Fruit fly (Drosophila melanogaster): ENCODE results near the gene SmydA-8.

The SmydA-8 gene

dm6 chrX:2208641-2209241 is 4.9 kb downstream of the SmydA-8 start (continued):
- TF ChIP-seq mam (GFP tag; optimal IDR thresholded peaks at IDR 0.05) (peak; percentile 17), h (optimal IDR thresholded peaks at IDR 0.05) (no peak), otp (GFP tag; IDR thresholded peaks at IDR 0.05) (no peak), Hand (GFP tag; optimal IDR thresholded peaks at IDR 0.05) (no peak), dati (GFP tag; IDR thresholded peaks at IDR 0.05) (no peak), Nf-YA (GFP tag; IDR thresholded peaks at IDR 0.05) (no peak), BtbVII (GFP tag; optimal IDR thresholded peaks at IDR 0.05) (no peak), CG31441 (GFP tag; IDR thresholded peaks at IDR 0.05) (0 out of 2 replicates have a peak, but pooled peaks have one; percentile 9), Hmx (GFP tag; optimal IDR thresholded peaks at IDR 0.05) (no peak), CG30020 (tag; optimal IDR thresholded peaks at IDR 0.05) (no peak), al (GFP tag; IDR thresholded peaks at IDR 0.05) (peak; percentile 24; the same call in 1 of the 2 replicates), Chrac-16 (GFP tag; optimal IDR thresholded peaks at IDR 0.05) (no peak), vvl (GFP tag; IDR thresholded peaks at IDR 0.05) (0 out of 2 replicates have a peak, but pooled peaks have one; percentile 25), CG16815 (GFP tag; optimal IDR thresholded peaks at IDR 0.05) (no peak), pros (GFP tag; optimal IDR thresholded peaks at IDR 0.05) (no peak), kah (GFP tag; optimal IDR thresholded peaks at IDR 0.05) (no peak), Optix (GFP tag; IDR thresholded peaks at IDR 0.05) (no peak), twi (tag; optimal IDR thresholded peaks at IDR 0.05) (no peak), CG13123 (GFP tag; optimal IDR thresholded peaks at IDR 0.05) (no peak), CG10959 (GFP tag; IDR thresholded peaks at IDR 0.05) (no peak), D19B (GFP tag; optimal IDR thresholded peaks at IDR 0.05) (peak; percentile 8), Asciz (GFP tag; optimal IDR thresholded peaks at IDR 0.05) (no peak), gce (GFP tag; IDR thresholded peaks at IDR 0.05) (no peak), Deaf1 (tag; optimal IDR thresholded peaks at IDR 0.05) (no peak), CG7987 (GFP tag; optimal IDR thresholded peaks at IDR 0.05) (no peak), Drgx (GFP tag; IDR thresholded peaks at IDR 0.05) (peak; percentile 58; the same call in 1 of the 2 replicates), caup (GFP tag; optimal IDR thresholded peaks at IDR 0.05; ENCODE audit: severe bottlenecking) (no peak), bsh (GFP tag; optimal IDR thresholded peaks at IDR 0.05) (peak in 1 of 2 experiments; percentile 2), Jarid2 (GFP tag; optimal IDR thresholded peaks at IDR 0.05) (no peak), HLH3B (GFP tag; IDR thresholded peaks at IDR 0.05) (no peak), CG1529 (GFP tag; optimal IDR thresholded peaks at IDR 0.05) (no peak), CG14014 (GFP tag; IDR thresholded peaks at IDR 0.05) (0 out of 2 replicates have a peak, but pooled peaks have one; percentile 13), CG2678 (tag; optimal IDR thresholded peaks at IDR 0.05) (peak; percentile 48), CG9932 (GFP tag; IDR thresholded peaks at IDR 0.05) (peak; percentile 59)

dm6 chrX:2203766-2204165 is 9.8 kb downstream of the SmydA-8 start, which contains the start of gene FarO:
FarO (minus strand) TSS chrX:2203866.
- TF ChIP-seq CG33557 (GFP tag; optimal IDR thresholded peaks at IDR 0.05) (no peak), CG1647 (GFP tag; optimal IDR thresholded peaks at IDR 0.05) (no peak)

- no peak for TF ChIP-seq CG11456 (GFP tag; IDR thresholded peaks at IDR 0.05)
- no peak for TF ChIP-seq Optix (GFP tag; IDR thresholded peaks at IDR 0.05)
- no peak for TF ChIP-seq CG7987 (GFP tag; optimal IDR thresholded peaks at IDR 0.05)
- no peak for TF ChIP-seq CG8359 (GFP tag; optimal IDR thresholded peaks at IDR 0.05; ENCODE audit: borderline replicate concordance)
- peak; percentile 90 for TF ChIP-seq CG34376 (GFP tag; optimal IDR thresholded peaks at IDR 0.05)
- TF ChIP-seq lov (optimal IDR thresholded peaks at IDR 0.05): no peak
- no peak for TF ChIP-seq lov (GFP tag; IDR thresholded peaks at IDR 0.05)
- 0 out of 3 replicates have a peak, but pooled peaks have one; percentile 42 for TF ChIP-seq otp (GFP tag; IDR thresholded peaks at IDR 0.05)
- TF ChIP-seq exex (tag; optimal IDR thresholded peaks at IDR 0.05): peak; percentile 99
- peak; percentile 80; the same call in 1 of the 2 replicates for TF ChIP-seq GATAe (GFP tag; conservative IDR thresholded peaks at IDR 0.05)
- TF ChIP-seq CG7372 (GFP tag; IDR thresholded peaks at IDR 0.05): no peak
- TF ChIP-seq Med (GFP tag): peak; percentile 12
- TF ChIP-seq CG31224 (GFP tag; IDR thresholded peaks at IDR 0.05): no peak
- no peak for TF ChIP-seq tin (GFP tag; optimal IDR thresholded peaks at IDR 0.05)
- TF ChIP-seq ATbp (GFP tag; optimal IDR thresholded peaks at IDR 0.05): no peak
- no peak for TF ChIP-seq CG3163 (GFP tag; optimal IDR thresholded peaks at IDR 0.05)
- no peak for TF ChIP-seq croc (GFP tag; conservative IDR thresholded peaks at IDR 0.05)
Observed at dm6 chrX:2199303-2199702, 14.3 kb downstream of the SmydA-8 start.
